Worm (Caenorhabditis elegans): ENCODE results near the gene ZK938.10.

- no peak for TF ChIP-seq rnt-1 (tag; optimal IDR thresholded peaks at IDR 0.05)
- no peak for TF ChIP-seq nhr-76 (tag; optimal IDR thresholded peaks at IDR 0.05)
Observed at ce11 chrII:9888549-9888948, 37.7 kb upstream of the ZK938.10 start.

All from whole organism, L1 larva.